Worm (Caenorhabditis elegans): ENCODE measurements around the gene suds-3.

suds-3 gene

ce11 chrV:9962394-9962793 lies 31.6 kb downstream of the suds-3 start, which contains the start of gene madf-4:
Gene madf-4, minus strand, starts transcription at chrV:9962494.
- TF ChIP-seq him-1 (tag; optimal IDR thresholded peaks at IDR 0.05) (no peak), dao-5 (tag; optimal IDR thresholded peaks at IDR 0.05) (no peak), W03F9.2 (tag; optimal IDR thresholded peaks at IDR 0.05) (no peak)

DNA sequence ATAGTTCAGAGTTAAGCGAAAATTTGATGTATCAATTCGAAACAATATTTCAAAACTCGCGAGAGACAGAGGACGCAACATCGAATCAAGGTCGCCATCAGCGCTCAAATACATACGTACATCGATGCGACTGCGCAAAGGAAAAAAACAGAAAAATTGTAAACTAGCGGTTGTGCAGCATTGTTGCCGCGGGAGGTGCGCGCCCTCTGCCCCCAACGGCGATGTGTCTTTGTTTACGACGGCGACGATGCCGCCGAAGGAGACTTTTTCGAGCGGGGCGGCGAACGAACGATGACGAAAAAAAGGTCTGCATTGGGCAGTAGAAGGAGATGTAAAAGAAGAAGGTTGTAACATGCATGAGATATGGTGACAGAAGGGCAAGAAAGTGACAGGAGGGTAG lies 32.1 kb downstream of the suds-3 start:
- TF ChIP-seq dao-5 (tag; optimal IDR thresholded peaks at IDR 0.05) (no peak), W03F9.2 (tag; optimal IDR thresholded peaks at IDR 0.05) (no peak), him-1 (tag; optimal IDR thresholded peaks at IDR 0.05) (no peak)

- TF ChIP-seq him-1 (tag; optimal IDR thresholded peaks at IDR 0.05) (peak; percentile 26), W03F9.2 (tag; optimal IDR thresholded peaks at IDR 0.05) (no peak), dao-5 (tag; optimal IDR thresholded peaks at IDR 0.05) (no peak)
Measured at ce11 chrV:9964152-9964785, 33.5 kb downstream of the suds-3 start.

- no peak for TF ChIP-seq dao-5 (tag; optimal IDR thresholded peaks at IDR 0.05)
- TF ChIP-seq him-1 (tag; optimal IDR thresholded peaks at IDR 0.05): peak; percentile 24
Measured at ce11 chrV:9965891-9966290, 35.1 kb downstream of the suds-3 start.

DNA sequence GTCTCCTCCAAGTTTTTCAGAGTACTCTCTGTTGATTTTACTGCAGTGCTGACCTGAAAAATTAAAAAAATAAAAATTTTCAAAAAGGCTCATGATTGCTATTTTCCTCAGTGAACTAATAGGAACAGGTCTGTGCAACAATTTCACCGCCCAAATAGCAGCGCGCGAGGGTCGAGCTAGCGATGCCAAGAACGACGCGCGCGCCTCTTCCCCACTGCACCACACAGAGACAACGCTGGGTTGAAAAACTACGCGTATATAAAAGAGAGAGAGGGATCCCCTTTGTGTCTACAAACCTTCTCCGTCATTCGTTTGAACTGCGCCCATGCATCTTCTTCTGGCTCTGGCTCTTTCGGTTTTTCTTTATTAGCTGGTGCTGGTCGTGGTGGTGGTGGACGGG lies 39.3 kb downstream of the suds-3 start:
- no peak for TF ChIP-seq W03F9.2 (tag; optimal IDR thresholded peaks at IDR 0.05)
- TF ChIP-seq dao-5 (tag; optimal IDR thresholded peaks at IDR 0.05): peak; percentile 70
- peak; percentile 94 for TF ChIP-seq him-1 (tag; optimal IDR thresholded peaks at IDR 0.05)

- TF ChIP-seq W03F9.2 (tag; optimal IDR thresholded peaks at IDR 0.05): no peak
- TF ChIP-seq him-1 (tag; optimal IDR thresholded peaks at IDR 0.05): peak; percentile 54
- no peak for TF ChIP-seq dao-5 (tag; optimal IDR thresholded peaks at IDR 0.05)
Measured at ce11 chrV:9974264-9974663, 43.4 kb downstream of the suds-3 start.

DNA sequence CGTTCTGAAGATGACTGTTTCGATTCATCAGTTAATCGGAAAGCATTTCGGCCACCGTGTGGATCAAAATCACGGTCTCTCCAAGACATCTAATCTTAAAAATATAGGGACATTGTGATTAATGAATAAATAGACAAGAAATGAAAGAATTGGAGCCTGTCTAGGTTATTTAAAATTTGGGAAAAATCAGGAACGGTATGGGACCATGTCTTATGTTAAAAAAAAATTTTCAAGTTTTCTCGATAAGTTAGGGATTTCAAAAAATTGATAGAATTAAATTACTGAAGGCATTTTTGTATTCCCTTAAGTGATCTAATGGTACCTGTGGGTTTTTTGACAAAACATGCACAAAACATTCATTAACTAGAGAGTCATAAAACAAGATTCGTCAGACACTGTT lies 45.3 kb downstream of the suds-3 start, which contains the start of gene unc-41:
Gene unc-41, minus strand, starts transcription at position 101 of the 400 bp plus-strand sequence.
- TF ChIP-seq W03F9.2 (tag; optimal IDR thresholded peaks at IDR 0.05) (no peak), dao-5 (tag; optimal IDR thresholded peaks at IDR 0.05) (no peak), him-1 (tag; optimal IDR thresholded peaks at IDR 0.05) (no peak)

DNA sequence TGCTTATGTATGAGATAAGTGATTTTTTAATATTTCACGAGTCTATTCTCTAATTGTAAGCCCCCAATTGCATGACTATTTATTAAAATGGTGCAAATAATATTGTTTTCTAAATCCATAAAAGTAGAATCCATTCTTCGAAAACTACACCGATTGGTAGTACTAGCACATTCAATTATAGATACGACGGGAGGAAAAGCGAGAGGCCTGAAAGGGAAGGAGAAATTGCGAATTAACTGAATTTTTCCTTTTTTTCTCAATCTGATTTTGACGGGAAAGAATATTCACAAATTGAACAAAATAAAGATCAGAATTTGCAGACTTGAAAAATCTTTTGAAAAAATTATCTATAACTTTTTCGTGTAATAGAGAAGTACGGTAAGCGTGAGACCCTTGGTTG lies 46.4 kb downstream of the suds-3 start:
- TF ChIP-seq W03F9.2 (tag; optimal IDR thresholded peaks at IDR 0.05): no peak
- no peak for TF ChIP-seq him-1 (tag; optimal IDR thresholded peaks at IDR 0.05)
- TF ChIP-seq dao-5 (tag; optimal IDR thresholded peaks at IDR 0.05): no peak

- TF ChIP-seq dao-5 (tag; optimal IDR thresholded peaks at IDR 0.05): no peak
- no peak for TF ChIP-seq W03F9.2 (tag; optimal IDR thresholded peaks at IDR 0.05)
- TF ChIP-seq him-1 (tag; optimal IDR thresholded peaks at IDR 0.05): peak; percentile 33
Measured at ce11 chrV:9978425-9978824, 47.6 kb downstream of the suds-3 start.

DNA sequence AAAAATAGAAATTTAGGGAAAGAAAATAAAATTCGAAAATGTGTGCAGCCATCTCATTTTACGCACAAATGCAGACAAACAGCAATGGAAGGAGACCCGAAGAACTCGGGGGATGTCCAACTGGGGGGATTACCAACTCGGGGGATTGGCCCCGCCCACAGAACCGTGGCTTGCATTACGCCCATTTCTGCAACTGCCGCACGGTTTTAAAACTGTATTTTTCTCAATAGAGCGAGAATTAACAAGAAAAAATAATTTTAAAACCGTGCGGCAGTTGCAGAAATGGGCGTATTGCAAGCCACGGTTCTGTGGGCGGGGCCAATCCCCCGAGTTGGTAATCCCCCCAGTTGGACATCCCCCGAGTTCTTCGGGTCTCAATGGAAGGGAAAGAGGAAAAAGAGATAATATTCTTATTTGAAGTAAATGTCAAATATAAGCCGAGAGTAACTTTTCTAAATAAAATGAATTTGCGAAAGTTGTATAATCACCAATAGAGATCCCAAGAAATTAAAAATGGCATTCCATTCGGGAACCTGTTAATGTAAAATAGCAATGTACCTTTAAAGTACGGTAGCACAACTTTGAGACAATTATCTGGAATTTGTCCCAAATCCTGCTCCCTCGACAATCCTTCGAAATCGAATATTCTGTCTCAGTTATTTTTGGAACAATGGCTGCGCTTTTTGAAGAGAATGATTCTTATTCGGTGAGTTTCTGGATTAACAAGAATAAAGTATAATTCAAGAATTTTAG lies 50.1 kb downstream of the suds-3 start, which contains the start of the genes ruvb-1 and tofu-1:
Gene ruvb-1, minus strand, starts transcription at position 72 of the 753 bp plus-strand sequence.
Gene tofu-1, plus strand, starts transcription at position 417 of the 753 bp plus-strand sequence.
- TF ChIP-seq W03F9.2 (tag; optimal IDR thresholded peaks at IDR 0.05): peak; percentile 29

Measured in whole organism, L4/young adult.